Worm (Caenorhabditis elegans) whole organism, young adult: Measurements from ENCODE around the gene egl-20.

Experiments used
- F37B4.10 ChIP-seq: fragments of 200-800 bp; sonication (Bioruptor generic); IDR thresholded peaks from 2 replicates; pipeline ENCODE4 v1.3.6; 2022; ENCODE audit warnings: missing genetic modification characterization, missing compliant biosample characterization
- F39B2.1 ChIP-seq: fragments of 200-800 bp; sonication (Bioruptor generic); IDR thresholded peaks from 2 replicates; pipeline ENCODE4 v1.3.6; 2022; ENCODE audit warnings: missing genetic modification reagents, missing genetic modification characterization, missing compliant biosample characterization
- F52B5.7 ChIP-seq: sonication (generic microtip); optimal IDR thresholded peaks from 2 replicates; lab custom pipeline; 2016; ENCODE audit warnings: mild to moderate bottlenecking, missing genetic modification characterization, missing compliant biosample characterization
- F55B11.4 ChIP-seq: sonication (generic microtip); optimal IDR thresholded peaks from 2 replicates; lab custom pipeline; 2016; ENCODE audit warnings: missing compliant biosample characterization, missing genetic modification characterization, borderline replicate concordance; ENCODE audit not compliant: insufficient read depth
- T07F8.4 ChIP-seq: sonication (generic microtip); optimal IDR thresholded peaks from 2 replicates; lab custom pipeline; 2016; ENCODE audit warnings: mild to moderate bottlenecking, missing genetic modification characterization, moderate library complexity, missing compliant biosample characterization
- Y56A3A.18 ChIP-seq: fragments of 200-800 bp; sonication (Bioruptor generic); IDR thresholded peaks from 2 replicates; pipeline ENCODE4 v1.3.6; 2022; ENCODE audit warnings: missing genetic modification reagents, missing genetic modification characterization, missing compliant biosample characterization
- Y67H2A.10 ChIP-seq: fragments of 200-800 bp; sonication (Bioruptor generic); conservative IDR thresholded peaks from 2 replicates; pipeline ENCODE4 v1.3.6; 2022; ENCODE audit warnings: missing genetic modification reagents, missing genetic modification characterization, missing compliant biosample characterization
- Y95B8A.8 ChIP-seq: fragments of 200-800 bp; sonication (Bioruptor generic); IDR thresholded peaks from 2 replicates; pipeline ENCODE4 v1.3.6; 2022; ENCODE audit warnings: missing genetic modification reagents, missing genetic modification characterization, missing compliant biosample characterization
- akir-1 ChIP-seq: fragments of 200-800 bp; sonication (Bioruptor generic); optimal IDR thresholded peaks from 2 replicates; lab custom pipeline; 2018; ENCODE audit warnings: mild to moderate bottlenecking, missing genetic modification characterization, moderate library complexity, missing compliant biosample characterization
- aptf-2 ChIP-seq: fragments of 200-800 bp; sonication (Bioruptor generic); conservative IDR thresholded peaks from 2 replicates; pipeline ENCODE4 v1.3.6; 2022; ENCODE audit warnings: missing genetic modification reagents, missing genetic modification characterization, missing compliant biosample characterization
- attf-5 ChIP-seq: fragments of 200-800 bp; sonication (Bioruptor generic); optimal IDR thresholded peaks from 2 replicates; lab custom pipeline; 2018; ENCODE audit warnings: mild to moderate bottlenecking, missing genetic modification characterization, missing compliant biosample characterization
- attf-6 ChIP-seq: fragments of 200-800 bp; sonication (Bioruptor generic); IDR thresholded peaks from 2 replicates; pipeline ENCODE4 v1.3.6; 2022; ENCODE audit warnings: missing genetic modification reagents, missing genetic modification characterization, missing compliant biosample characterization
- bed-1 ChIP-seq: fragments of 200-800 bp; sonication (Bioruptor generic); IDR thresholded peaks from 2 replicates; pipeline ENCODE4 v1.3.6; 2022; ENCODE audit warnings: missing genetic modification reagents, missing genetic modification characterization, missing compliant biosample characterization
- cebp-1 ChIP-seq, 2 experiments: fragments of 200-800 bp in 1 of 2; sonication (Bioruptor generic) in 1 of 2; sonication (generic microtip) in 1 of 2; IDR thresholded peaks in 1 of 2; optimal IDR thresholded peaks in 1 of 2; 2 replicates each; pipeline versions ENCODE4 v1.3.6 to Lab custom; 2017 to 2022; ENCODE audit warnings: missing compliant biosample characterization in 2 of 2, missing genetic modification characterization in 2 of 2, mild to moderate bottlenecking in 1 of 2, missing genetic modification reagents in 1 of 2, moderate library complexity in 1 of 2
- ceh-27 ChIP-seq: fragments of 200-800 bp; sonication (Bioruptor generic); optimal IDR thresholded peaks from 2 replicates; lab custom pipeline; 2018; ENCODE audit warnings: mild to moderate bottlenecking, missing genetic modification characterization, moderate library complexity, missing compliant biosample characterization
- die-1 ChIP-seq: sonication (generic microtip); optimal IDR thresholded peaks from 2 replicates; lab custom pipeline; 2016; ENCODE audit warnings: missing genotype, mild to moderate bottlenecking, missing genetic modification characterization, missing compliant biosample characterization
- dpff-1 ChIP-seq: sonication (generic microtip); optimal IDR thresholded peaks from 2 replicates; lab custom pipeline; 2017; ENCODE audit warnings: mild to moderate bottlenecking, missing genetic modification characterization, missing compliant biosample characterization
- egrh-3 ChIP-seq: fragments of 200-800 bp; sonication (Bioruptor generic); IDR thresholded peaks from 2 replicates; pipeline ENCODE4 v1.3.6; 2022; ENCODE audit warnings: missing genetic modification reagents, missing genetic modification characterization, missing compliant biosample characterization
- ekl-4 ChIP-seq: fragments of 200-800 bp; sonication (Bioruptor generic); IDR thresholded peaks from 2 replicates; pipeline ENCODE4 v1.3.6; 2022; ENCODE audit warnings: missing genetic modification reagents, missing genetic modification characterization, missing compliant biosample characterization
- ets-4 ChIP-seq: fragments of 200-800 bp; sonication (Bioruptor generic); optimal IDR thresholded peaks from 2 replicates; lab custom pipeline; 2018; ENCODE audit warnings: mild to moderate bottlenecking, missing genetic modification characterization, missing compliant biosample characterization
- fkh-3 ChIP-seq: sonication (generic microtip); optimal IDR thresholded peaks from 2 replicates; lab custom pipeline; 2016; ENCODE audit warnings: mild to moderate bottlenecking, missing genetic modification characterization, missing compliant biosample characterization
- gei-17 ChIP-seq: fragments of 200-800 bp; sonication (Bioruptor generic); optimal IDR thresholded peaks from 2 replicates; lab custom pipeline; 2018; ENCODE audit warnings: mild to moderate bottlenecking, missing genetic modification characterization, missing compliant biosample characterization
- hlh-12 ChIP-seq: sonication (generic microtip); optimal IDR thresholded peaks from 2 replicates; lab custom pipeline; 2016; ENCODE audit warnings: missing genetic modification characterization, missing compliant biosample characterization
- hrde-1 ChIP-seq: sonication (generic microtip); optimal IDR thresholded peaks from 2 replicates; lab custom pipeline; 2016; ENCODE audit warnings: missing genetic modification characterization, mild to moderate bottlenecking, missing compliant biosample characterization, moderate library complexity, missing genotype, missing genetic modification reagents, borderline replicate concordance
- hsf-1 ChIP-seq: fragments of 200-800 bp; sonication (Bioruptor generic); IDR thresholded peaks from 2 replicates; pipeline ENCODE4 v1.3.6; 2022; ENCODE audit warnings: missing genetic modification reagents, missing genetic modification characterization, missing compliant biosample characterization
- lag-1 ChIP-seq: fragments of 200-800 bp; sonication (Bioruptor generic); IDR thresholded peaks from 2 replicates; pipeline ENCODE4 v1.3.6; 2022; ENCODE audit warnings: missing genetic modification reagents, missing genetic modification characterization, missing compliant biosample characterization
- lin-40 ChIP-seq: sonication (generic microtip); optimal IDR thresholded peaks from 2 replicates; lab custom pipeline; 2016; ENCODE audit warnings: missing genetic modification characterization, mild to moderate bottlenecking, missing compliant biosample characterization, missing genotype, missing genetic modification reagents
- lsl-1 ChIP-seq: fragments of 200-800 bp; sonication (Bioruptor generic); optimal IDR thresholded peaks from 2 replicates; lab custom pipeline; 2018; ENCODE audit warnings: mild to moderate bottlenecking, missing genetic modification characterization, moderate library complexity, missing compliant biosample characterization
- lsy-27 ChIP-seq: sonication (generic microtip); optimal IDR thresholded peaks from 2 replicates; lab custom pipeline; 2017; ENCODE audit warnings: missing genetic modification characterization, mild to moderate bottlenecking, missing compliant biosample characterization, antibody characterized with exemption, missing genotype, borderline replicate concordance; ENCODE audit not compliant: insufficient read depth
- mcd-1 ChIP-seq: fragments of 200-800 bp; sonication (Bioruptor generic); IDR thresholded peaks from 2 replicates; pipeline ENCODE4 v1.3.6; 2022; ENCODE audit warnings: missing genetic modification reagents, missing genetic modification characterization, missing compliant biosample characterization
- mxl-1 ChIP-seq: sonication (generic microtip); optimal IDR thresholded peaks from 2 replicates; lab custom pipeline; 2016; ENCODE audit warnings: missing genetic modification characterization, missing compliant biosample characterization
- nhr-120 ChIP-seq: fragments of 200-800 bp; sonication (Bioruptor generic); IDR thresholded peaks from 2 replicates; pipeline ENCODE4 v1.3.6; 2022; ENCODE audit warnings: missing genetic modification characterization, missing compliant biosample characterization
- nhr-27 ChIP-seq: fragments of 200-800 bp; sonication (Bioruptor generic); optimal IDR thresholded peaks from 2 replicates; lab custom pipeline; 2018; ENCODE audit warnings: mild to moderate bottlenecking, missing genetic modification characterization, moderate library complexity, missing compliant biosample characterization
- nhr-90 ChIP-seq: sonication (generic microtip); optimal IDR thresholded peaks from 2 replicates; lab custom pipeline; 2016; ENCODE audit warnings: missing genotype, mild to moderate bottlenecking, missing genetic modification characterization, missing compliant biosample characterization
- pbrm-1 ChIP-seq: fragments of 200-800 bp; sonication (Bioruptor generic); IDR thresholded peaks from 2 replicates; pipeline ENCODE4 v1.3.6; 2022; ENCODE audit warnings: missing genetic modification reagents, missing genetic modification characterization, missing compliant biosample characterization
- repo-1 ChIP-seq: sonication (generic microtip); optimal IDR thresholded peaks from 2 replicates; lab custom pipeline; 2017; ENCODE audit warnings: mild to moderate bottlenecking, missing genetic modification characterization, missing compliant biosample characterization
- sdz-38 ChIP-seq: sonication (generic microtip); optimal IDR thresholded peaks from 2 replicates; lab custom pipeline; 2016; ENCODE audit warnings: missing genotype, missing genetic modification characterization, missing compliant biosample characterization
- somi-1 ChIP-seq: fragments of 200-800 bp; sonication (Bioruptor generic); optimal IDR thresholded peaks from 2 replicates; lab custom pipeline; 2018; ENCODE audit warnings: mild to moderate bottlenecking, missing genetic modification characterization, missing compliant biosample characterization
- unc-62 ChIP-seq: fragments of 150-350 bp; optimal IDR thresholded peaks from 2 replicates; lab custom pipeline; 2014; ENCODE audit warnings: missing biosample characterization, missing genetic modification reagents, missing genetic modification characterization
- zim-3 ChIP-seq: sonication (generic microtip); optimal IDR thresholded peaks from 2 replicates; lab custom pipeline; 2017; ENCODE audit warnings: mild to moderate bottlenecking, missing genetic modification characterization, moderate library complexity, missing compliant biosample characterization
- ztf-18 ChIP-seq: sonication (generic microtip); optimal IDR thresholded peaks from 2 replicates; lab custom pipeline; 2016; ENCODE audit warnings: missing genotype, mild to moderate bottlenecking, missing genetic modification characterization, missing compliant biosample characterization
- ztf-26 ChIP-seq: sonication (generic microtip); optimal IDR thresholded peaks from 2 replicates; lab custom pipeline; 2017; ENCODE audit warnings: missing genetic modification characterization, missing compliant biosample characterization
- ztf-28 ChIP-seq: fragments of 200-800 bp; sonication (Bioruptor generic); IDR thresholded peaks from 2 replicates; pipeline ENCODE4 v1.3.6; 2022; ENCODE audit warnings: missing genetic modification reagents, missing genetic modification characterization, missing compliant biosample characterization
- ztf-3 ChIP-seq: fragments of 200-800 bp; sonication (Bioruptor generic); optimal IDR thresholded peaks from 2 replicates; lab custom pipeline; 2018; ENCODE audit warnings: mild to moderate bottlenecking, missing genetic modification characterization, missing compliant biosample characterization

egl-20 gene

ce11 chrIV:9833337-9833736, 18.0 kb upstream of the egl-20 start:
- TF ChIP-seq bed-1 (GFP tag; lab: Robert Waterston, UW) (no peak), Y67H2A.10 (GFP tag; lab: Robert Waterston, UW) (no peak), gei-17 (GFP tag; lab: Kevin White, UChicago) (no peak), die-1 (tag; lab: Kevin White, UChicago) (no peak), hlh-12 (tag; lab: Kevin White, UChicago) (no peak), unc-62 (GFP tag; lab: Kevin White, UChicago) (no peak), ekl-4 (GFP tag; lab: Robert Waterston, UW) (no peak), repo-1 (no peak), nhr-90 (tag; lab: Kevin White, UChicago) (no peak), somi-1 (GFP tag; lab: Kevin White, UChicago) (no peak), lag-1 (GFP tag; lab: Robert Waterston, UW) (no peak), F55B11.4 (no peak), dpff-1 (tag; lab: Kevin White, UChicago) (no peak), egrh-3 (no peak), fkh-3 (tag; lab: Kevin White, UChicago) (no peak), hsf-1 (GFP tag; lab: Robert Waterston, UW) (no peak), lsy-27 (tag; lab: Kevin White, UChicago) (no peak), cebp-1 (GFP tag; IDR thresholded peaks at IDR 0.05; lab: Robert Waterston, UW) (no peak), cebp-1 (tag; optimal IDR thresholded peaks at IDR 0.05; lab: Kevin White, UChicago) (no peak), attf-5 (GFP tag; lab: Kevin White, UChicago) (no peak), aptf-2 (GFP tag; lab: Robert Waterston, UW) (no peak)

DNA sequence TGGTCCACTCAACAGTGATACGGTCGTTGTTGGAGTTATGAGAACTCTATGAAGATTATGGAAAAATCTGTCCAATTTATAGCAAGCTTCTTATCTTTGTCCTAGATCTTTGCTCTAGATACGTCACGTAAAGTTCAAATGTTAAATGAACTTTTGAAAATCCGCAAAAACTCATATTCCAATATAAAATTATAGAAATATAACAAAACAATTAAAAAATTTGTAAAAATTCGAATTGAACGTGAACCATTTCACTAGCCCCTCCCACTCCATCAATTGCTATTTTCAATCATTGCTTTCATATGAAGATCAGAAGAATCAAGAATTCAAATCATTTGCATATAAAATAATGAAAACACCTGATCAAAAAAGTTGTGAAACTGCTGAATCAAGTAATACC, 17.3 kb upstream of the egl-20 start, which contains the start of gene kin-21:
kin-21 (plus strand) TSS at position 301 of the 400 bp plus-strand sequence.
- no peak for TF ChIP-seq pbrm-1 (GFP tag; lab: Robert Waterston, UW)
- no peak for TF ChIP-seq nhr-120 (GFP tag; lab: Robert Waterston, UW)
- TF ChIP-seq hsf-1 (GFP tag; lab: Robert Waterston, UW) = no peak
- TF ChIP-seq ekl-4 (GFP tag; lab: Robert Waterston, UW) = no peak
- TF ChIP-seq lsy-27 (tag; lab: Kevin White, UChicago) = no peak
- TF ChIP-seq zim-3 (tag; lab: Kevin White, UChicago) = no peak
- no peak for TF ChIP-seq ceh-27 (GFP tag; lab: Kevin White, UChicago)
- TF ChIP-seq F39B2.1 = no peak
- no peak for TF ChIP-seq unc-62 (GFP tag; lab: Kevin White, UChicago)
- TF ChIP-seq ztf-3 (GFP tag; lab: Kevin White, UChicago) = no peak
- no peak for TF ChIP-seq lin-40 (tag; lab: Kevin White, UChicago)
- no peak for TF ChIP-seq ztf-26
- no peak for TF ChIP-seq F37B4.10 (GFP tag; lab: Robert Waterston, UW)
- no peak for TF ChIP-seq hrde-1 (tag; lab: Kevin White, UChicago)
- no peak for TF ChIP-seq akir-1 (GFP tag; lab: Kevin White, UChicago)
- TF ChIP-seq mxl-1 (tag; lab: Kevin White, UChicago) = no peak
- no peak for TF ChIP-seq Y95B8A.8 (GFP tag; lab: Robert Waterston, UW)
- TF ChIP-seq, all 124 proteins: peak for 0

ce11 chrIV:9825196-9825744, 9.9 kb upstream of the egl-20 start, which contains the start of gene mtr-4:
TSS of gene mtr-4 (plus strand) at chrIV:9825694.
- no peak for TF ChIP-seq T07F8.4
- no peak for TF ChIP-seq ztf-18 (tag; lab: Kevin White, UChicago)
- TF ChIP-seq mcd-1 (GFP tag; lab: Robert Waterston, UW) = peak; percentile 91
- TF ChIP-seq ztf-26 = no peak
- no peak for TF ChIP-seq ets-4 (GFP tag; lab: Kevin White, UChicago)
- no peak for TF ChIP-seq ztf-28 (GFP tag; lab: Robert Waterston, UW)
- no peak for TF ChIP-seq lin-40 (tag; lab: Kevin White, UChicago)
- TF ChIP-seq sdz-38 (tag; lab: Kevin White, UChicago) = no peak
- 0 out of 2 replicates have a peak, but pooled peaks have one; percentile 74 for TF ChIP-seq Y95B8A.8 (GFP tag; lab: Robert Waterston, UW)
- TF ChIP-seq die-1 (tag; lab: Kevin White, UChicago) = no peak
- TF ChIP-seq attf-6 = 0 out of 2 replicates have a peak, but pooled peaks have one; percentile 17
- TF ChIP-seq Y56A3A.18 (GFP tag; lab: Robert Waterston, UW) = no peak
- peak; percentile 98 for TF ChIP-seq lsl-1 (GFP tag; lab: Kevin White, UChicago)
- no peak for TF ChIP-seq hrde-1 (tag; lab: Kevin White, UChicago)
- TF ChIP-seq akir-1 (GFP tag; lab: Kevin White, UChicago) = no peak
- no peak for TF ChIP-seq nhr-27 (tag; lab: Kevin White, UChicago)
- no peak for TF ChIP-seq F52B5.7 (tag; lab: Kevin White, UChicago)
